Worm (Caenorhabditis elegans) whole organism, young adult: ENCODE measurements around the gene cnc-9.

ENCODE experiments used
- B0336.3 ChIP-seq: fragments of 200-800 bp; sonication (Bioruptor generic); IDR thresholded peaks from 2 replicates; pipeline ENCODE4 v1.3.6; 2022; ENCODE audit warnings: missing genetic modification characterization, missing compliant biosample characterization
- D2030.7 ChIP-seq: fragments of 200-800 bp; sonication (Bioruptor generic); IDR thresholded peaks from 2 replicates; pipeline ENCODE4 v1.3.6; 2022; ENCODE audit warnings: missing genetic modification reagents, missing genetic modification characterization, missing compliant biosample characterization
- F37B4.10 ChIP-seq: fragments of 200-800 bp; sonication (Bioruptor generic); IDR thresholded peaks from 2 replicates; pipeline ENCODE4 v1.3.6; 2022; ENCODE audit warnings: missing genetic modification characterization, missing compliant biosample characterization
- F39B2.1 ChIP-seq: fragments of 200-800 bp; sonication (Bioruptor generic); IDR thresholded peaks from 2 replicates; pipeline ENCODE4 v1.3.6; 2022; ENCODE audit warnings: missing genetic modification reagents, missing genetic modification characterization, missing compliant biosample characterization
- Y56A3A.18 ChIP-seq: fragments of 200-800 bp; sonication (Bioruptor generic); IDR thresholded peaks from 2 replicates; pipeline ENCODE4 v1.3.6; 2022; ENCODE audit warnings: missing genetic modification reagents, missing genetic modification characterization, missing compliant biosample characterization
- Y79H2A.3 ChIP-seq: fragments of 200-800 bp; sonication (Bioruptor generic); conservative IDR thresholded peaks from 2 replicates; pipeline ENCODE4 v1.3.6; 2022; ENCODE audit warnings: missing genetic modification reagents, missing genetic modification characterization, missing compliant biosample characterization
- ZK185.1 ChIP-seq: sonication (generic microtip); optimal IDR thresholded peaks from 2 replicates; lab custom pipeline; 2016; ENCODE audit warnings: mild to moderate bottlenecking, missing genetic modification characterization, missing compliant biosample characterization; ENCODE audit not compliant: poor library complexity, severe bottlenecking
- akir-1 ChIP-seq: fragments of 200-800 bp; sonication (Bioruptor generic); optimal IDR thresholded peaks from 2 replicates; lab custom pipeline; 2018; ENCODE audit warnings: mild to moderate bottlenecking, missing genetic modification characterization, moderate library complexity, missing compliant biosample characterization
- cebp-1 ChIP-seq, 2 experiments: fragments of 200-800 bp in 1 of 2; sonication (Bioruptor generic) in 1 of 2; sonication (generic microtip) in 1 of 2; IDR thresholded peaks in 1 of 2; optimal IDR thresholded peaks in 1 of 2; 2 replicates each; pipeline versions ENCODE4 v1.3.6 to Lab custom; 2017 to 2022; ENCODE audit warnings: missing compliant biosample characterization in 2 of 2, missing genetic modification characterization in 2 of 2, mild to moderate bottlenecking in 1 of 2, missing genetic modification reagents in 1 of 2, moderate library complexity in 1 of 2
- ceh-100 ChIP-seq: fragments of 200-800 bp; sonication (Bioruptor generic); IDR thresholded peaks from 2 replicates; pipeline ENCODE4 v1.3.6; 2022; ENCODE audit warnings: missing genetic modification reagents, missing genetic modification characterization, missing compliant biosample characterization
- chd-7 ChIP-seq: sonication (generic microtip); optimal IDR thresholded peaks from 2 replicates; lab custom pipeline; 2016; ENCODE audit warnings: mild to moderate bottlenecking, missing genetic modification characterization, moderate library complexity, missing compliant biosample characterization
- egl-18 ChIP-seq: fragments of 200-800 bp; sonication (Bioruptor generic); IDR thresholded peaks from 2 replicates; pipeline ENCODE4 v1.3.6; 2022; ENCODE audit warnings: missing genetic modification reagents, missing genetic modification characterization, missing compliant biosample characterization
- gei-17 ChIP-seq: fragments of 200-800 bp; sonication (Bioruptor generic); optimal IDR thresholded peaks from 2 replicates; lab custom pipeline; 2018; ENCODE audit warnings: mild to moderate bottlenecking, missing genetic modification characterization, missing compliant biosample characterization
- him-1 ChIP-seq: sonication (generic microtip); optimal IDR thresholded peaks from 2 replicates; lab custom pipeline; 2016; ENCODE audit warnings: missing genotype, missing genetic modification reagents, missing genetic modification characterization, missing compliant biosample characterization
- hlh-26 ChIP-seq: fragments of 200-800 bp; sonication (Bioruptor generic); conservative IDR thresholded peaks from 2 replicates; pipeline ENCODE4 v1.3.6; 2022; ENCODE audit warnings: missing genetic modification reagents, missing genetic modification characterization, missing compliant biosample characterization
- hmg-1.2 ChIP-seq: fragments of 200-800 bp; sonication (Bioruptor generic); IDR thresholded peaks from 2 replicates; pipeline ENCODE4 v1.3.6; 2022; ENCODE audit warnings: missing genetic modification reagents, missing genetic modification characterization, missing compliant biosample characterization
- hrde-1 ChIP-seq: sonication (generic microtip); optimal IDR thresholded peaks from 2 replicates; lab custom pipeline; 2016; ENCODE audit warnings: missing genetic modification characterization, mild to moderate bottlenecking, missing compliant biosample characterization, moderate library complexity, missing genotype, missing genetic modification reagents, borderline replicate concordance
- let-526 ChIP-seq: fragments of 200-800 bp; sonication (Bioruptor generic); IDR thresholded peaks from 2 replicates; pipeline ENCODE4 v1.3.6; 2022; ENCODE audit warnings: missing genetic modification reagents, missing genetic modification characterization, missing compliant biosample characterization
- let-607 ChIP-seq, 2 experiments: fragments of 200-800 bp in 1 of 2; sonication (Bioruptor generic) in 1 of 2; sonication (generic microtip) in 1 of 2; optimal IDR thresholded peaks; 2 replicates each; lab custom pipeline; 2016 to 2018; ENCODE audit warnings: mild to moderate bottlenecking in 2 of 2, missing compliant biosample characterization in 2 of 2, missing genetic modification characterization in 2 of 2, moderate library complexity in 2 of 2, missing genotype in 1 of 2
- lin-26 ChIP-seq: fragments of 200-800 bp; sonication (Bioruptor generic); IDR thresholded peaks from 2 replicates; pipeline ENCODE4 v1.3.6; 2022; ENCODE audit warnings: missing genetic modification reagents, missing genetic modification characterization, missing compliant biosample characterization
- lin-35 ChIP-seq, 3 experiments: fragments of 150-350 bp in 2 of 3; sonication (generic microtip) in 1 of 3; optimal IDR thresholded peaks; 2 replicates each; lab custom pipeline; 2014 to 2018; ENCODE audit warnings: missing biosample characterization in 3 of 3, missing genetic modification characterization in 3 of 3, missing genetic modification reagents in 3 of 3
- lin-40 ChIP-seq: sonication (generic microtip); optimal IDR thresholded peaks from 2 replicates; lab custom pipeline; 2016; ENCODE audit warnings: missing genetic modification characterization, mild to moderate bottlenecking, missing compliant biosample characterization, missing genotype, missing genetic modification reagents
- lin-54 ChIP-seq: fragments of 200-800 bp; sonication (Bioruptor generic); optimal IDR thresholded peaks from 2 replicates; lab custom pipeline; 2018; ENCODE audit warnings: mild to moderate bottlenecking, missing genetic modification characterization, missing compliant biosample characterization
- madf-3 ChIP-seq: fragments of 200-800 bp; sonication (Bioruptor generic); IDR thresholded peaks from 2 replicates; pipeline ENCODE4 v1.3.6; 2022; ENCODE audit warnings: missing genetic modification reagents, missing genetic modification characterization, missing compliant biosample characterization
- madf-6 ChIP-seq: fragments of 200-800 bp; sonication (Bioruptor generic); IDR thresholded peaks from 2 replicates; pipeline ENCODE4 v1.3.6; 2022; ENCODE audit warnings: missing genetic modification reagents, missing genetic modification characterization, missing compliant biosample characterization
- madf-8 ChIP-seq: fragments of 200-800 bp; sonication (Bioruptor generic); conservative IDR thresholded peaks from 2 replicates; pipeline ENCODE4 v1.3.6; 2022; ENCODE audit warnings: missing genetic modification reagents, missing genetic modification characterization, missing compliant biosample characterization
- mes-4 ChIP-seq: sonication (generic microtip); optimal IDR thresholded peaks from 2 replicates; lab custom pipeline; 2016; ENCODE audit warnings: missing genotype, missing genetic modification characterization, missing compliant biosample characterization
- nhr-90 ChIP-seq: sonication (generic microtip); optimal IDR thresholded peaks from 2 replicates; lab custom pipeline; 2016; ENCODE audit warnings: missing genotype, mild to moderate bottlenecking, missing genetic modification characterization, missing compliant biosample characterization
- rcor-1 ChIP-seq: fragments of 200-800 bp; sonication (Bioruptor generic); IDR thresholded peaks from 2 replicates; pipeline ENCODE4 v1.3.6; 2022; ENCODE audit warnings: missing genetic modification reagents, missing genetic modification characterization, missing compliant biosample characterization
- sea-2 ChIP-seq: fragments of 200-800 bp; sonication (Bioruptor generic); IDR thresholded peaks from 2 replicates; pipeline ENCODE4 v1.3.6; 2022; ENCODE audit warnings: missing genetic modification characterization, missing compliant biosample characterization
- tbp1 ChIP-seq: fragments of 200-800 bp; sonication (Bioruptor generic); optimal IDR thresholded peaks from 2 replicates; lab custom pipeline; 2018; ENCODE audit warnings: mild to moderate bottlenecking, missing genetic modification characterization, missing compliant biosample characterization
- unc-130 ChIP-seq: sonication (generic microtip); optimal IDR thresholded peaks from 2 replicates; lab custom pipeline; 2016; ENCODE audit warnings: missing genetic modification reagents, missing genetic modification characterization, missing compliant biosample characterization
- zim-3 ChIP-seq: sonication (generic microtip); optimal IDR thresholded peaks from 2 replicates; lab custom pipeline; 2017; ENCODE audit warnings: mild to moderate bottlenecking, missing genetic modification characterization, moderate library complexity, missing compliant biosample characterization
- ztf-28 ChIP-seq: fragments of 200-800 bp; sonication (Bioruptor generic); IDR thresholded peaks from 2 replicates; pipeline ENCODE4 v1.3.6; 2022; ENCODE audit warnings: missing genetic modification reagents, missing genetic modification characterization, missing compliant biosample characterization
- ztf-3 ChIP-seq: fragments of 200-800 bp; sonication (Bioruptor generic); optimal IDR thresholded peaks from 2 replicates; lab custom pipeline; 2018; ENCODE audit warnings: mild to moderate bottlenecking, missing genetic modification characterization, missing compliant biosample characterization

Gene cnc-9

ce11 chrV:7431016-7431415 lies 31.0 kb upstream of the cnc-9 start, which contains the start of gene srw-71:
srw-71 (minus strand) TSS chrV:7431116.
- TF ChIP-seq let-607 (tag; optimal IDR thresholded peaks at IDR 0.05; lab: Kevin White, UChicago) (no peak), hmg-1.2 (GFP tag; lab: Robert Waterston, UW) (no peak)
- TF ChIP-seq, all 124 proteins: peak for 0

- no peak for TF ChIP-seq hrde-1 (tag; lab: Kevin White, UChicago)
- no peak for TF ChIP-seq D2030.7 (GFP tag; lab: Robert Waterston, UW)
- no peak for TF ChIP-seq akir-1 (GFP tag; lab: Kevin White, UChicago)
- TF ChIP-seq unc-130 (GFP tag; lab: Kevin White, UChicago) = no peak
- no peak for TF ChIP-seq ZK185.1 (tag; lab: Kevin White, UChicago)
- no peak for TF ChIP-seq cebp-1 (GFP tag; IDR thresholded peaks at IDR 0.05; lab: Robert Waterston, UW)
- no peak for TF ChIP-seq cebp-1 (tag; optimal IDR thresholded peaks at IDR 0.05; lab: Kevin White, UChicago)
- TF ChIP-seq lin-54 = no peak
- TF ChIP-seq mes-4 (tag; lab: Kevin White, UChicago) = no peak
- no peak for TF ChIP-seq chd-7 (tag; lab: Kevin White, UChicago)
- no peak for TF ChIP-seq hlh-26
- no peak for TF ChIP-seq gei-17 (GFP tag; lab: Kevin White, UChicago)
- no peak for TF ChIP-seq ztf-3 (GFP tag; lab: Kevin White, UChicago)
- TF ChIP-seq lin-35 (GFP tag; optimal IDR thresholded peaks at IDR 0.05; lab: Kevin White, UChicago) = no peak
- no peak for TF ChIP-seq sea-2 (GFP tag; lab: Robert Waterston, UW)
- no peak for TF ChIP-seq ztf-28 (GFP tag; lab: Robert Waterston, UW)
- no peak for TF ChIP-seq rcor-1
- TF ChIP-seq madf-3 (GFP tag; lab: Robert Waterston, UW) = no peak
- TF ChIP-seq nhr-90 (tag; lab: Kevin White, UChicago) = no peak
- no peak for TF ChIP-seq lin-40
These were observed 28.9 kb upstream of the cnc-9 start, which contains the start of gene srw-69 for ce11 chrV:7428880-7429279. srw-69 (minus strand) TSS chrV:7428980.

DNA sequence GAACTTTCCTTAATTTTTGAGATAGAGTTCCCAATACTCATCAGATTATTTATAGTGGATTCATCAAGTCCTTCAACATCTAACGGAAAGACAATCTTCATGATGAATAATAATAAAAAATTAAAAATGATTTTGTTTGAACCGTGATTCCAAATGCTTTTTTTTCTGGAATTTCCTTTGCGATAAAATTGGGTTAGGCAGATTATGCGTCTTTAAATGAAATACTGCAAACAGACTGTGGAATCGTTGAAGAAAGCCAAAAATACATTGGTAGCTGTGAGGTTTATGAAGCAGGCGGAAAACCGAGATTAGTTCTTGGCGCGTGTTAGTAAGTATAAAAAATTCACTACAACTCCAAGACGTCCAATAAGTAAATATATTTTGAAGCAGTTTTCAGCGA lies 26.6 kb upstream of the cnc-9 start, which contains the start of gene srw-68:
srw-68 (minus strand) TSS at position 101 of the 400 bp plus-strand sequence.
- TF ChIP-seq F39B2.1 (GFP tag; lab: Robert Waterston, UW) = no peak
- TF ChIP-seq F37B4.10 (GFP tag; lab: Robert Waterston, UW) = no peak
- no peak for TF ChIP-seq lin-26 (GFP tag; lab: Robert Waterston, UW)
- TF ChIP-seq tbp1 = no peak
- TF ChIP-seq ceh-100 (GFP tag; lab: Robert Waterston, UW) = no peak
- no peak for TF ChIP-seq Y56A3A.18 (GFP tag; lab: Robert Waterston, UW)
- TF ChIP-seq chd-7 (tag; lab: Kevin White, UChicago) = no peak
- no peak for TF ChIP-seq him-1 (tag; lab: Kevin White, UChicago)
- TF ChIP-seq let-526 (GFP tag; lab: Robert Waterston, UW) = no peak
- TF ChIP-seq, all 124 proteins: peak for 0

- TF ChIP-seq tbp1 (no peak), madf-8 (GFP tag; lab: Robert Waterston, UW) (no peak), B0336.3 (GFP tag; lab: Robert Waterston, UW) (no peak), egl-18 (GFP tag; lab: Robert Waterston, UW) (no peak), madf-6 (no peak), let-607 (tag; optimal IDR thresholded peaks at IDR 0.05; lab: Kevin White, UChicago) (no peak), zim-3 (tag; lab: Kevin White, UChicago) (no peak), Y79H2A.3 (no peak)
These were observed 24.3 kb upstream of the cnc-9 start, which contains the start of gene F18E3.10 for ce11 chrV:7424336-7424735. F18E3.10 (minus strand) TSS chrV:7424436.
